Fruit fly (Drosophila melanogaster): ENCODE data around the gene CG13919.

The CG13919 gene

dm6 chr3L:1628176-1628866, 16.9 kb upstream of the CG13919 start, which contains the start of gene CG13928 (continued):
- TF ChIP-seq CG10959 (GFP tag; IDR thresholded peaks at IDR 0.05) (no peak), CG1024 (GFP tag; IDR thresholded peaks at IDR 0.05) (0 out of 2 replicates have a peak, but pooled peaks have one; percentile 20), bsh (GFP tag; optimal IDR thresholded peaks at IDR 0.05) (no peak), slou (GFP tag; optimal IDR thresholded peaks at IDR 0.05) (no peak), Ptx1 (GFP tag; IDR thresholded peaks at IDR 0.05) (no peak; the same call in 1 of the 2 replicates), Fer1 (GFP tag; optimal IDR thresholded peaks at IDR 0.05) (peak; percentile 40), dysf (GFP tag; IDR thresholded peaks at IDR 0.05) (no peak), dpn (GFP tag; optimal IDR thresholded peaks at IDR 0.05) (no peak), so (GFP tag; IDR thresholded peaks at IDR 0.05) (0 out of 3 replicates have a peak, but pooled peaks have one; percentile 30), Hr39 (optimal IDR thresholded peaks at IDR 0.05) (no peak), jumu (GFP tag; optimal IDR thresholded peaks at IDR 0.05) (no peak), NFAT (GFP tag; IDR thresholded peaks at IDR 0.05) (0 out of 2 replicates have a peak, but pooled peaks have one; percentile 36), Deaf1 (tag; optimal IDR thresholded peaks at IDR 0.05) (peak; percentile 94), Mes4 (GFP tag; optimal IDR thresholded peaks at IDR 0.05) (no peak), CG11456 (GFP tag; IDR thresholded peaks at IDR 0.05) (no peak), HHEX (GFP tag; optimal IDR thresholded peaks at IDR 0.05) (no peak), CG3163 (GFP tag; optimal IDR thresholded peaks at IDR 0.05) (no peak), CG18599 (GFP tag; optimal IDR thresholded peaks at IDR 0.05) (peak; percentile 34), CG15479 (GFP tag; optimal IDR thresholded peaks at IDR 0.05) (no peak), wdn (GFP tag; IDR thresholded peaks at IDR 0.05) (no peak), CG6765 (GFP tag; optimal IDR thresholded peaks at IDR 0.05) (peak; percentile 1), z (GFP tag; IDR thresholded peaks at IDR 0.05) (peak; percentile 60; the same call in 1 of the 3 replicates), kah (GFP tag; optimal IDR thresholded peaks at IDR 0.05) (no peak)

- no peak for TF ChIP-seq CG14710 (tag; optimal IDR thresholded peaks at IDR 0.05)
- no peak for TF ChIP-seq CG1647 (GFP tag; optimal IDR thresholded peaks at IDR 0.05)
- no peak for TF ChIP-seq inv (GFP tag; IDR thresholded peaks at IDR 0.05; ENCODE audit: partially characterized antibody)
- TF ChIP-seq dm (GFP tag; optimal IDR thresholded peaks at IDR 0.05): no peak
- no peak for TF ChIP-seq CG4282 (GFP tag; optimal IDR thresholded peaks at IDR 0.05)
- TF ChIP-seq row (GFP tag; IDR thresholded peaks at IDR 0.05): peak; percentile 75
- no peak for TF ChIP-seq Usf (GFP tag; optimal IDR thresholded peaks at IDR 0.05)
- no peak for TF ChIP-seq MTF-1 (GFP tag; optimal IDR thresholded peaks at IDR 0.05; ENCODE audit: borderline replicate concordance)
- no peak for TF ChIP-seq bcd (GFP tag; optimal IDR thresholded peaks at IDR 0.05)
- no peak for TF ChIP-seq pfk (GFP tag; optimal IDR thresholded peaks at IDR 0.05)
- no peak for TF ChIP-seq Ets65A (GFP tag)
- TF ChIP-seq Xrp1 (GFP tag; IDR thresholded peaks at IDR 0.05): 0 out of 2 replicates have a peak, but pooled peaks have one; percentile 14
- no peak for TF ChIP-seq ems (GFP tag; optimal IDR thresholded peaks at IDR 0.05)
- TF ChIP-seq Med (GFP tag): no peak
- no peak for TF ChIP-seq CG10267 (tag; optimal IDR thresholded peaks at IDR 0.05)
- TF ChIP-seq CG3407 (GFP tag; optimal IDR thresholded peaks at IDR 0.05): no peak
- no peak for TF ChIP-seq zen (tag; optimal IDR thresholded peaks at IDR 0.05)
- no peak for TF ChIP-seq bbx (GFP tag; IDR thresholded peaks at IDR 0.05; ENCODE audit: partially characterized antibody)
- TF ChIP-seq NFAT (GFP tag; IDR thresholded peaks at IDR 0.05): no peak
- no peak for TF ChIP-seq odd (GFP tag; optimal IDR thresholded peaks at IDR 0.05)
- TF ChIP-seq CG8924 (tag; optimal IDR thresholded peaks at IDR 0.05): no peak
- TF ChIP-seq Awh (GFP tag; IDR thresholded peaks at IDR 0.05): no peak
- TF ChIP-seq D (optimal IDR thresholded peaks at IDR 0.05): no peak
- no peak for TF ChIP-seq D (GFP tag; optimal IDR thresholded peaks at IDR 0.05)
- no peak for TF ChIP-seq Dfd (GFP tag; optimal IDR thresholded peaks at IDR 0.05)
- 0 out of 2 replicates have a peak, but pooled peaks have one; percentile 35 for TF ChIP-seq Atf6 (GFP tag; IDR thresholded peaks at IDR 0.05)
- TF ChIP-seq CG18599 (GFP tag; optimal IDR thresholded peaks at IDR 0.05): peak; percentile 26
- no peak for TF ChIP-seq unc-4 (GFP tag; IDR thresholded peaks at IDR 0.05; ENCODE audit: partially characterized antibody)
Measured at dm6 chr3L:1629064-1629777, 16.0 kb upstream of the CG13919 start, which contains the start of gene GC. GC (minus strand) TSS chr3L:1629301.
